Fruit fly (Drosophila melanogaster) whole organism, wandering third instar larva: ENCODE results near the gene Xe7.
A peak's percentile ranks its signal among the peaks of the same experiment; 100 is the strongest.

Experiments
- Abd-B ChIP-seq: fragments of >200 bp; optimal IDR thresholded peaks from 2 replicates; lab custom pipeline; 2017; ENCODE audit warnings: missing biosample characterization, missing genetic modification characterization
- CG32264 ChIP-seq: fragments of 200-800 bp; sonication (Bioruptor generic); optimal IDR thresholded peaks from 2 replicates; lab custom pipeline; 2016; ENCODE audit warnings: missing biosample characterization, missing genetic modification characterization
- CG9705 ChIP-seq: fragments of 200-800 bp; sonication (Bioruptor generic); optimal IDR thresholded peaks from 2 replicates; lab custom pipeline; 2018; ENCODE audit warnings: missing biosample characterization, mild to moderate bottlenecking, missing genetic modification characterization
- CrebA ChIP-seq: fragments of 200-800 bp; sonication (Bioruptor generic); optimal IDR thresholded peaks from 2 replicates; lab custom pipeline; 2016; ENCODE audit warnings: missing biosample characterization, mild to moderate bottlenecking, missing genetic modification characterization, borderline replicate concordance
- Dfd ChIP-seq: fragments of >200 bp; optimal IDR thresholded peaks from 2 replicates; lab custom pipeline; 2017; ENCODE audit warnings: missing biosample characterization, missing genetic modification characterization
- Dif ChIP-seq: fragments of 200-275, 200-300 bp; sonication (Bioruptor generic); optimal IDR thresholded peaks from 2 replicates; lab custom pipeline; 2018; ENCODE audit warnings: missing biosample characterization, missing genetic modification characterization; ENCODE audit not compliant: partially characterized antibody
- GATAd ChIP-seq: sonication (Bioruptor generic); optimal IDR thresholded peaks from 2 replicates; lab custom pipeline; 2016; ENCODE audit warnings: missing biosample characterization, missing genetic modification characterization
- HLH106 ChIP-seq: fragments of 200-800 bp; optimal IDR thresholded peaks from 3 replicates; lab custom pipeline; 2019; ENCODE audit warnings: missing biosample characterization, mild to moderate bottlenecking, missing genetic modification characterization, moderate library complexity
- Hr83 ChIP-seq: fragments of 200-300 bp; sonication (Bioruptor generic); optimal IDR thresholded peaks from 2 replicates; lab custom pipeline; 2016; ENCODE audit warnings: missing biosample characterization, mild to moderate bottlenecking, missing genetic modification characterization, moderate library complexity; ENCODE audit not compliant: poor library complexity, severe bottlenecking
- Jra ChIP-seq: sonication (Bioruptor generic); optimal IDR thresholded peaks from 2 replicates; lab custom pipeline; 2016; ENCODE audit warnings: missing biosample characterization, missing genetic modification characterization
- Mio ChIP-seq: sonication (Bioruptor generic); optimal IDR thresholded peaks from 2 replicates; lab custom pipeline; 2016; ENCODE audit warnings: missing biosample characterization, missing genetic modification characterization
- Myc ChIP-seq: fragments of >200 bp; optimal IDR thresholded peaks from 2 replicates; lab custom pipeline; 2017
- OdsH ChIP-seq: fragments of 200-800 bp; sonication (Bioruptor generic); optimal IDR thresholded peaks from 2 replicates; lab custom pipeline; 2016; ENCODE audit warnings: missing biosample characterization, mild to moderate bottlenecking, missing genetic modification characterization
- Rel ChIP-seq, 2 experiments: fragments of 200-800 bp; sonication (Bioruptor generic) in 1 of 2; optimal IDR thresholded peaks; 2 replicates in 1 of 2; 3 replicates in 1 of 2; lab custom pipeline; 2016 to 2019; ENCODE audit warnings: mild to moderate bottlenecking in 2 of 2, missing biosample characterization in 2 of 2, missing genetic modification characterization in 2 of 2, moderate library complexity in 1 of 2
- Sp1 ChIP-seq: fragments of 200-800 bp; sonication (Bioruptor generic); optimal IDR thresholded peaks from 3 replicates; lab custom pipeline; 2019; ENCODE audit warnings: missing biosample characterization, mild to moderate bottlenecking, missing genetic modification characterization, moderate library complexity
- br ChIP-seq: fragments of 200-800 bp; sonication (Bioruptor generic); optimal IDR thresholded peaks from 2 replicates; lab custom pipeline; 2016; ENCODE audit warnings: missing biosample characterization, missing genetic modification characterization
- brk ChIP-seq: fragments of 200-800 bp; sonication (Bioruptor generic); optimal IDR thresholded peaks from 2 replicates; lab custom pipeline; 2016; ENCODE audit warnings: missing biosample characterization, mild to moderate bottlenecking, missing genetic modification characterization
- dl ChIP-seq, 2 experiments: fragments of 175-275, 200-275 bp in 1 of 2; fragments of 200-275 bp in 1 of 2; sonication (Bioruptor generic); optimal IDR thresholded peaks; lab custom pipeline; 2018; ENCODE audit warnings: mild to moderate bottlenecking in 2 of 2, missing biosample characterization in 2 of 2, missing genetic modification characterization in 2 of 2, moderate library complexity in 2 of 2; ENCODE audit not compliant: partially characterized antibody in 2 of 2, insufficient read depth in 1 of 2
- dmrt93B ChIP-seq: fragments of 200-800 bp; sonication (Bioruptor generic); optimal IDR thresholded peaks from 2 replicates; lab custom pipeline; 2018; ENCODE audit warnings: missing biosample characterization, mild to moderate bottlenecking, missing genetic modification characterization
- ey ChIP-seq: fragments of 200-800 bp; sonication (Bioruptor generic); optimal IDR thresholded peaks from 2 replicates; lab custom pipeline; 2016; ENCODE audit warnings: missing biosample characterization, missing genetic modification characterization
- foxo ChIP-seq, 2 experiments: fragments of 200-800 bp; sonication (Bioruptor generic); optimal IDR thresholded peaks; 2 replicates in 1 of 2; 3 replicates in 1 of 2; lab custom pipeline; 2016 to 2017; ENCODE audit warnings: missing biosample characterization in 2 of 2, missing genetic modification characterization in 2 of 2
- fru ChIP-seq: fragments of 200-800 bp; sonication (Bioruptor generic); optimal IDR thresholded peaks from 3 replicates; lab custom pipeline; 2016; ENCODE audit warnings: missing biosample characterization, mild to moderate bottlenecking, missing genetic modification characterization
- h ChIP-seq: fragments of 200-800 bp; sonication (Bioruptor generic); optimal IDR thresholded peaks from 3 replicates; lab custom pipeline; 2016; ENCODE audit warnings: missing biosample characterization, mild to moderate bottlenecking, missing genetic modification characterization
- lola ChIP-seq: fragments of >200 bp; optimal IDR thresholded peaks from 2 replicates; lab custom pipeline; 2017; ENCODE audit warnings: missing biosample characterization, missing genetic modification characterization
- pan ChIP-seq: fragments of >200 bp; optimal IDR thresholded peaks from 2 replicates; lab custom pipeline; 2017
- psq ChIP-seq: fragments of 200-800 bp; sonication (Bioruptor generic); optimal IDR thresholded peaks from 3 replicates; lab custom pipeline; 2017; ENCODE audit warnings: missing biosample characterization, mild to moderate bottlenecking, missing genetic modification characterization, moderate library complexity
- rgr ChIP-seq: fragments of 200-800 bp; sonication (Bioruptor generic); optimal IDR thresholded peaks from 3 replicates; lab custom pipeline; 2016; ENCODE audit warnings: missing biosample characterization, mild to moderate bottlenecking, missing genetic modification characterization
- sage ChIP-seq: fragments of 200-800 bp; sonication (Bioruptor generic); optimal IDR thresholded peaks from 2 replicates; lab custom pipeline; 2016; ENCODE audit warnings: missing biosample characterization, mild to moderate bottlenecking, missing genetic modification characterization
- sv ChIP-seq: fragments of 200-800 bp; sonication (Bioruptor generic); optimal IDR thresholded peaks from 3 replicates; lab custom pipeline; 2016; ENCODE audit warnings: missing biosample characterization, missing genetic modification characterization
- tai ChIP-seq: sonication (Bioruptor generic); optimal IDR thresholded peaks from 2 replicates; lab custom pipeline; 2016; ENCODE audit warnings: missing biosample characterization, missing genetic modification characterization
- woc ChIP-seq: sonication (Bioruptor generic); optimal IDR thresholded peaks from 2 replicates; lab custom pipeline; 2016; ENCODE audit warnings: missing biosample characterization, mild to moderate bottlenecking, missing genetic modification characterization

Xe7 gene

dm6 chr3R:5705469-5706067 lies 36.4 kb upstream of the Xe7 start:
- TF ChIP-seq CG32264 (GFP tag; lab: Kevin White, UChicago) = no peak
- no peak for TF ChIP-seq GATAd (GFP tag; lab: Kevin White, UChicago)
- TF ChIP-seq tai (GFP tag; lab: Kevin White, UChicago) = no peak
- peak; percentile 22 for TF ChIP-seq dmrt93B
- TF ChIP-seq Mio = no peak
- TF ChIP-seq sage (GFP tag; lab: Kevin White, UChicago) = no peak
- no peak for TF ChIP-seq Rel (GFP tag; optimal IDR thresholded peaks at IDR 0.05; lab: Kevin White, UChicago)
- TF ChIP-seq Rel (tag; optimal IDR thresholded peaks at IDR 0.05; lab: Kevin White, UChicago) = no peak
- TF ChIP-seq pan (lab: Kevin White, UChicago) = no peak
- TF ChIP-seq rgr (GFP tag; lab: Kevin White, UChicago) = peak; percentile 26
- peak in 1 of 2 experiments; percentile 53 for TF ChIP-seq foxo (GFP tag; optimal IDR thresholded peaks at IDR 0.05; lab: Kevin White, UChicago)
- TF ChIP-seq h (GFP tag; lab: Kevin White, UChicago) = peak; percentile 63
- peak; percentile 7 for TF ChIP-seq sv
- no peak for TF ChIP-seq Hr83
- no peak for TF ChIP-seq brk
- TF ChIP-seq woc = no peak
- TF ChIP-seq br (GFP tag; lab: Kevin White, UChicago) = no peak
- TF ChIP-seq Dfd (GFP tag; lab: Kevin White, UChicago) = no peak
- peak; percentile 40 for TF ChIP-seq ey (GFP tag; lab: Kevin White, UChicago)
- no peak for TF ChIP-seq lola (GFP tag; lab: Kevin White, UChicago)
- TF ChIP-seq CG9705 (GFP tag; lab: Kevin White, UChicago) = no peak
- no peak for TF ChIP-seq psq (GFP tag; lab: Kevin White, UChicago)
- no peak for TF ChIP-seq Sp1 (GFP tag; lab: Kevin White, UChicago)
- no peak for TF ChIP-seq CrebA (GFP tag; lab: Kevin White, UChicago)
- no peak for TF ChIP-seq Myc (lab: Kevin White, UChicago)
- peak; percentile 53 for TF ChIP-seq HLH106
- no peak for TF ChIP-seq Abd-B (GFP tag; lab: Kevin White, UChicago)
- no peak for TF ChIP-seq Jra (GFP tag; lab: Kevin White, UChicago)
- TF ChIP-seq fru (GFP tag; lab: Kevin White, UChicago) = no peak

DNA sequence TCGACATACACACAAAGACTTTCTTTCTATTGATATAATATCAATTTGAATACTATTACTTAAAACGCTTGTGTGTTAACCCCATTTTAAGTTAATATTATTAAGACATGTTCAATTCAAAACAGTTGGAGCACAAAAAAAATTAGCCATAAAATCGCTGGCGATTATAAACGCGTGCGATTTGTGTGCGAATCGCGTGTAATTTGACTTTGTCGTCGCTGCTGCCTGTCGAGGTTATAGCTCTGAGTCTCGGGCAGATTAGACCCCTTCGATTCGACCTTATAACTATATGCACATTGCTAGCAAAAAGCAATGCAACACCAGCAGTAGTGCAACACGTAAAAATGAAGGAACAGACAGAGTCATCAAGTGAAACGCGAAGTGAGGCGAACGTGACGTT lies 35.8 kb upstream of the Xe7 start:
- peak; percentile 46 for TF ChIP-seq Myc (lab: Kevin White, UChicago)
- no peak for TF ChIP-seq Dif (GFP tag; lab: Kevin White, UChicago)
- TF ChIP-seq, all 38 proteins: peak for 1

DNA sequence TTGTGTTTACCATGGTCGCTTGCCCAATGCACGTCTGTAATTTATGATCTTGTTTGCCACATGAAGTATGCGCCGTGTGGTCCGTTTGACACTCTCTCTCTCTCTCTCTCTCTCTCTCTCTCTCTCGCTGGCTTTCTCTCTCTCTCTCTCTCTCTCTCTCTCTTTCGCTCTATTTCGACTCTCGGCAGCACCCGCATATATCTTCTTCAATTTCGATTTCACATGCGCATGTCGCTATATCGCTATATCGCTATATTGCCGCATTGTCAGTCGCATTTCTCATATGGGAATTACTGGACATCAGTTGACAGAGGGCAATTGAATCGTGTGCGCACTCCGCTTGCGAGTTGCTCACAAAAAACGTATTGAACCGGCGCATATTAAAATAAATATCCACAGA lies 32.0 kb upstream of the Xe7 start:
- TF ChIP-seq rgr (GFP tag; lab: Kevin White, UChicago) (no peak), tai (GFP tag; lab: Kevin White, UChicago) (no peak), dl (GFP tag; optimal IDR thresholded peaks at IDR 0.05; lab: Kevin White, UChicago; ENCODE audit: insufficient read depth in 1 of 2, partially characterized antibody in 2 of 2) (peak in 1 of 2 experiments; percentile 32), woc (no peak), OdsH (no peak), Dif (GFP tag; lab: Kevin White, UChicago) (peak; percentile 48)
- TF ChIP-seq, all 38 proteins: peak for 2

DNA sequence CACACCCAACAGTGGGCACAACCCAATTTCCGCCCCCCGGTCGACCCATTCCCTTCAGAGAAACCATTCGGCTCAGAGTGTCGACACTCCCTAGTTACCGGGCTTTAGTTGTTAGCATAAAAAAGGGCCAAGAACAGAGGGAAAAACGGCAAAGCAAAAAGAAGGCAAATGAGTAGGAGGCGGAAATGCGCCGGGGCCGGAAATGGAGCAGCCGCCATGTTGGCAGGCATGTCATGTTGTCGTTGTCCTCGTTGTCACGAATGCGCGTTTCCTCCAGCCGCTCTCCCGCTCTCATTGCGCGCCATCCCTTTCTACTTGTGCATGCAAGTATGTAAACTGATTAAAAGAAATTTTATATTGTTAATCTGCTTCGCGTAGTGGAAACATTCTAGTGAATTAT lies 27.2 kb upstream of the Xe7 start:
- no peak for TF ChIP-seq rgr (GFP tag; lab: Kevin White, UChicago)
- no peak for TF ChIP-seq Hr83
- no peak for TF ChIP-seq woc
- TF ChIP-seq Jra (GFP tag; lab: Kevin White, UChicago) = no peak
- TF ChIP-seq h (GFP tag; lab: Kevin White, UChicago) = no peak
- TF ChIP-seq brk = no peak
- no peak for TF ChIP-seq Dif (GFP tag; lab: Kevin White, UChicago)
- TF ChIP-seq sv = no peak
- no peak for TF ChIP-seq br (GFP tag; lab: Kevin White, UChicago)
- TF ChIP-seq Mio = no peak
- no peak for TF ChIP-seq lola (GFP tag; lab: Kevin White, UChicago)
- no peak for TF ChIP-seq OdsH
- no peak for TF ChIP-seq psq (GFP tag; lab: Kevin White, UChicago)
- TF ChIP-seq Sp1 (GFP tag; lab: Kevin White, UChicago) = no peak
